Fruit fly (Drosophila melanogaster) whole organism, embryonic: Measurements from ENCODE around the gene hop.

Experiments used
- Ada2b ChIP-seq: fragments of 200-800 bp; sonication (Bioruptor generic); IDR thresholded peaks from 2 replicates; pipeline ENCODE4 v1.3.6; 2022; ENCODE audit warnings: missing biosample characterization, missing genetic modification characterization
- Atf-2 ChIP-seq: fragments of 200-800 bp; sonication (Bioruptor generic); optimal IDR thresholded peaks from 2 replicates; lab custom pipeline; 2016; ENCODE audit warnings: missing biosample characterization, missing genetic modification characterization
- Atf6 ChIP-seq: fragments of 200-800 bp; sonication (Bioruptor generic); IDR thresholded peaks from 2 replicates; pipeline ENCODE4 v1.3.6; 2022; ENCODE audit warnings: missing biosample characterization, missing genetic modification characterization
- Bgb ChIP-seq: fragments of 200-800 bp; sonication (Bioruptor generic); IDR thresholded peaks from 2 replicates; pipeline ENCODE4 v1.3.6; 2022; ENCODE audit warnings: missing biosample characterization, missing genetic modification characterization; ENCODE audit not compliant: partially characterized antibody
- CG10267 ChIP-seq: fragments of 200-800 bp; sonication (Bioruptor generic); optimal IDR thresholded peaks from 2 replicates; lab custom pipeline; 2018; ENCODE audit warnings: missing biosample characterization, mild to moderate bottlenecking, missing genetic modification characterization, moderate library complexity
- CG11247 ChIP-seq: fragments of 200-800 bp; sonication (Bioruptor generic); IDR thresholded peaks from 2 replicates; pipeline ENCODE4 v1.3.6; 2022; ENCODE audit warnings: missing biosample characterization, missing genetic modification characterization
- CG12299 ChIP-seq: fragments of 200-800 bp; sonication (Bioruptor generic); optimal IDR thresholded peaks from 2 replicates; lab custom pipeline; 2018; ENCODE audit warnings: missing biosample characterization, mild to moderate bottlenecking, missing genetic modification characterization
- CG13894 ChIP-seq: fragments of 200-800 bp; sonication (Bioruptor generic); optimal IDR thresholded peaks from 3 replicates; lab custom pipeline; 2018; ENCODE audit warnings: missing biosample characterization, mild to moderate bottlenecking, missing genetic modification characterization, moderate library complexity
- CG16779 ChIP-seq: fragments of 200-800 bp; sonication (Bioruptor generic); IDR thresholded peaks from 2 replicates; pipeline ENCODE4 v1.3.6; 2022; ENCODE audit warnings: missing biosample characterization, missing genetic modification characterization
- CG17359 ChIP-seq: fragments of 200-800 bp; sonication (Bioruptor generic); optimal IDR thresholded peaks from 3 replicates; lab custom pipeline; 2018; ENCODE audit warnings: missing biosample characterization, mild to moderate bottlenecking, missing genetic modification characterization, moderate library complexity
- CG1832 ChIP-seq: fragments of 200-800 bp; sonication (Bioruptor generic); optimal IDR thresholded peaks from 2 replicates; lab custom pipeline; 2017; ENCODE audit warnings: missing biosample characterization, mild to moderate bottlenecking, missing genetic modification characterization, inconsistent platforms
- CG2120 ChIP-seq: fragments of 200-800 bp; sonication (Bioruptor generic); optimal IDR thresholded peaks from 3 replicates; lab custom pipeline; 2016; ENCODE audit warnings: missing biosample characterization, missing genetic modification characterization
- CG2202 ChIP-seq: fragments of 200-800 bp; sonication (Bioruptor generic); optimal IDR thresholded peaks from 2 replicates; lab custom pipeline; 2018; ENCODE audit warnings: missing biosample characterization, mild to moderate bottlenecking, missing genetic modification characterization
- CG43689 ChIP-seq: fragments of 200-800 bp; sonication (Bioruptor generic); IDR thresholded peaks from 2 replicates; pipeline ENCODE4 v1.3.6; 2022; ENCODE audit warnings: missing biosample characterization, missing genetic modification characterization
- CG4707 ChIP-seq: fragments of 200-800 bp; sonication (Bioruptor generic); optimal IDR thresholded peaks from 2 replicates; lab custom pipeline; 2018; ENCODE audit warnings: missing biosample characterization, mild to moderate bottlenecking, missing genetic modification characterization, moderate library complexity
- CG4730 ChIP-seq: fragments of 200-800 bp; sonication (Bioruptor generic); IDR thresholded peaks from 2 replicates; pipeline ENCODE4 v1.3.6; 2022; ENCODE audit warnings: missing biosample characterization, missing genetic modification characterization
- CG6654 ChIP-seq: fragments of 200-800 bp; sonication (Bioruptor generic); optimal IDR thresholded peaks from 2 replicates; lab custom pipeline; 2017; ENCODE audit warnings: missing biosample characterization, mild to moderate bottlenecking, missing genetic modification characterization
- CG6813 ChIP-seq: fragments of 200-800 bp; sonication (Bioruptor generic); optimal IDR thresholded peaks from 2 replicates; lab custom pipeline; 2017; ENCODE audit warnings: missing biosample characterization, missing genetic modification characterization, mild to moderate bottlenecking, moderate library complexity, missing genetic modification reagents
- CG6854 ChIP-seq: fragments of 200-800 bp; sonication (Bioruptor generic); optimal IDR thresholded peaks from 3 replicates; lab custom pipeline; 2017; ENCODE audit warnings: missing biosample characterization, mild to moderate bottlenecking, missing genetic modification characterization
- CG7963 ChIP-seq: fragments of 200-800 bp; sonication (Bioruptor generic); IDR thresholded peaks from 3 replicates; pipeline ENCODE4 v1.3.6; 2022; ENCODE audit warnings: missing biosample characterization, missing genetic modification characterization; ENCODE audit not compliant: partially characterized antibody
- CG8388 ChIP-seq: fragments of 200-800 bp; sonication (Bioruptor generic); optimal IDR thresholded peaks from 2 replicates; lab custom pipeline; 2019; ENCODE audit warnings: missing biosample characterization, mild to moderate bottlenecking, missing genetic modification characterization, moderate library complexity
- CoRest ChIP-seq: fragments of 200-800 bp; sonication (Bioruptor generic); optimal IDR thresholded peaks from 3 replicates; lab custom pipeline; 2018; ENCODE audit warnings: missing biosample characterization, mild to moderate bottlenecking, missing genetic modification characterization, moderate library complexity
- D ChIP-seq, 2 experiments: fragments of 200-800 bp in 1 of 2; fragments of >200 bp in 1 of 2; sonication (Bioruptor generic) in 1 of 2; optimal IDR thresholded peaks; 2 replicates in 1 of 2; 3 replicates in 1 of 2; lab custom pipeline; 2017; ENCODE audit warnings: mild to moderate bottlenecking in 1 of 2, missing biosample characterization in 1 of 2, missing genetic modification characterization in 1 of 2, missing genetic modification reagents in 1 of 2
- Dad ChIP-seq: fragments of 200-800 bp; sonication (Bioruptor generic); optimal IDR thresholded peaks from 3 replicates; lab custom pipeline; 2016; ENCODE audit warnings: missing biosample characterization, missing genetic modification characterization
- Dbx ChIP-seq: fragments of 200-800 bp; sonication (Bioruptor generic); IDR thresholded peaks from 3 replicates; pipeline ENCODE4 v1.3.6; 2022; ENCODE audit warnings: missing biosample characterization, missing genetic modification characterization
- Eip74EF ChIP-seq, 2 experiments: fragments of 200-800 bp in 1 of 2; fragments of >200 bp in 1 of 2; sonication (Bioruptor generic) in 1 of 2; optimal IDR thresholded peaks; 2 replicates each; lab custom pipeline; 2017 to 2019; ENCODE audit warnings: missing biosample characterization in 2 of 2, missing genetic modification characterization in 2 of 2, mild to moderate bottlenecking in 1 of 2, moderate library complexity in 1 of 2
- GATAe ChIP-seq: fragments of 200-800 bp; sonication (Bioruptor generic); conservative IDR thresholded peaks from 2 replicates; pipeline ENCODE4 v1.3.6; 2022; ENCODE audit warnings: missing biosample characterization, missing genetic modification characterization
- Hmr ChIP-seq: fragments of 200-800 bp; sonication (Bioruptor generic); optimal IDR thresholded peaks from 3 replicates; lab custom pipeline; 2017; ENCODE audit warnings: mild to moderate bottlenecking, missing biosample characterization, missing genetic modification reagents, missing genetic modification characterization
- Hsf ChIP-seq: fragments of 200-800 bp; sonication (Bioruptor generic); optimal IDR thresholded peaks from 3 replicates; lab custom pipeline; 2016; ENCODE audit warnings: missing biosample characterization, missing genetic modification characterization
- Mad ChIP-seq: fragments of 200-800 bp; sonication (Bioruptor generic); optimal IDR thresholded peaks from 2 replicates; lab custom pipeline; 2016; ENCODE audit warnings: missing biosample characterization, missing genetic modification characterization
- Nf-YA ChIP-seq: fragments of 200-800 bp; sonication (Bioruptor generic); IDR thresholded peaks from 2 replicates; pipeline ENCODE4 v1.3.6; 2022; ENCODE audit warnings: missing biosample characterization, missing genetic modification characterization
- Opbp ChIP-seq: fragments of 200-800 bp; sonication (Bioruptor generic); IDR thresholded peaks from 3 replicates; pipeline ENCODE4 v1.3.6; 2022; ENCODE audit warnings: missing biosample characterization, missing genetic modification characterization; ENCODE audit not compliant: partially characterized antibody
- Taf1 ChIP-seq: fragments of 200-800 bp; sonication (Bioruptor generic); IDR thresholded peaks from 2 replicates; pipeline ENCODE4 v1.3.6; 2022; ENCODE audit warnings: missing biosample characterization, missing genetic modification characterization
- Vsx1 ChIP-seq: fragments of 200-800 bp; sonication (Bioruptor generic); optimal IDR thresholded peaks from 2 replicates; lab custom pipeline; 2017; ENCODE audit warnings: missing biosample characterization, mild to moderate bottlenecking, missing genetic modification characterization, missing genetic modification reagents
- Xrp1 ChIP-seq: fragments of 200-800 bp; sonication (Bioruptor generic); IDR thresholded peaks from 2 replicates; pipeline ENCODE4 v1.3.6; 2022; ENCODE audit warnings: missing biosample characterization, missing genetic modification characterization
- abd-A ChIP-seq: fragments of 200-800 bp; sonication (Bioruptor generic); optimal IDR thresholded peaks from 3 replicates; lab custom pipeline; 2019; ENCODE audit warnings: missing biosample characterization, mild to moderate bottlenecking, missing genetic modification characterization, moderate library complexity
- aop ChIP-seq: fragments of 200-800 bp; sonication (Bioruptor generic); IDR thresholded peaks from 2 replicates; pipeline ENCODE4 v1.3.6; 2022; ENCODE audit warnings: missing biosample characterization, missing genetic modification characterization
- ase ChIP-seq: fragments of 200-800 bp; sonication (Bioruptor generic); IDR thresholded peaks from 3 replicates; pipeline ENCODE4 v1.3.6; 2022; ENCODE audit warnings: missing biosample characterization, missing genetic modification characterization
- ash1 ChIP-seq: fragments of 200-800 bp; sonication (Bioruptor generic); optimal IDR thresholded peaks from 2 replicates; lab custom pipeline; 2018; ENCODE audit warnings: missing biosample characterization, mild to moderate bottlenecking, missing genetic modification characterization
- chm ChIP-seq: fragments of 200-800 bp; sonication (Bioruptor generic); IDR thresholded peaks from 2 replicates; pipeline ENCODE4 v1.3.6; 2022; ENCODE audit warnings: missing biosample characterization, missing genetic modification characterization
- gfzf ChIP-seq: fragments of 200-800 bp; sonication (Bioruptor generic); optimal IDR thresholded peaks from 2 replicates; lab custom pipeline; 2016; ENCODE audit warnings: missing biosample characterization, mild to moderate bottlenecking, missing genetic modification characterization, moderate library complexity
- grau ChIP-seq: fragments of 200-800 bp; optimal IDR thresholded peaks from 3 replicates; lab custom pipeline; 2019; ENCODE audit warnings: missing biosample characterization, mild to moderate bottlenecking, missing genetic modification characterization, moderate library complexity
- hkb ChIP-seq, 2 experiments: fragments of 200-800 bp in 1 of 2; fragments of >200 bp in 1 of 2; sonication (Bioruptor generic) in 1 of 2; IDR thresholded peaks in 1 of 2; optimal IDR thresholded peaks in 1 of 2; 2 replicates each; pipeline versions ENCODE4 v1.3.6 to Lab custom; 2017 to 2022; ENCODE audit warnings: missing biosample characterization in 1 of 2, missing genetic modification characterization in 1 of 2
- nom ChIP-seq: fragments of 200-800 bp; sonication (Bioruptor generic); optimal IDR thresholded peaks from 2 replicates; lab custom pipeline; 2017; ENCODE audit warnings: missing biosample characterization, missing genetic modification characterization, mild to moderate bottlenecking, moderate library complexity, missing genetic modification reagents
- org-1 ChIP-seq: fragments of 200-800 bp; sonication (Bioruptor generic); optimal IDR thresholded peaks from 2 replicates; lab custom pipeline; 2017; ENCODE audit warnings: missing biosample characterization, missing genetic modification characterization
- peb ChIP-seq: fragments of 200-800 bp; sonication (Bioruptor generic); IDR thresholded peaks from 2 replicates; pipeline ENCODE4 v1.3.6; 2022; ENCODE audit warnings: missing biosample characterization, missing genetic modification characterization
- repo ChIP-seq: fragments of 200-800 bp; sonication (Bioruptor generic); optimal IDR thresholded peaks from 2 replicates; lab custom pipeline; 2016; ENCODE audit warnings: missing biosample characterization, missing genetic modification characterization
- ro ChIP-seq: fragments of 200-800 bp; sonication (Bioruptor generic); IDR thresholded peaks from 2 replicates; pipeline ENCODE4 v1.3.6; 2022; ENCODE audit warnings: missing biosample characterization, missing genetic modification characterization
- sens-2 ChIP-seq: fragments of 200-800 bp; sonication (Bioruptor generic); IDR thresholded peaks from 2 replicates; pipeline ENCODE4 v1.3.6; 2022; ENCODE audit warnings: missing biosample characterization, missing genetic modification characterization

The hop gene

DNA sequence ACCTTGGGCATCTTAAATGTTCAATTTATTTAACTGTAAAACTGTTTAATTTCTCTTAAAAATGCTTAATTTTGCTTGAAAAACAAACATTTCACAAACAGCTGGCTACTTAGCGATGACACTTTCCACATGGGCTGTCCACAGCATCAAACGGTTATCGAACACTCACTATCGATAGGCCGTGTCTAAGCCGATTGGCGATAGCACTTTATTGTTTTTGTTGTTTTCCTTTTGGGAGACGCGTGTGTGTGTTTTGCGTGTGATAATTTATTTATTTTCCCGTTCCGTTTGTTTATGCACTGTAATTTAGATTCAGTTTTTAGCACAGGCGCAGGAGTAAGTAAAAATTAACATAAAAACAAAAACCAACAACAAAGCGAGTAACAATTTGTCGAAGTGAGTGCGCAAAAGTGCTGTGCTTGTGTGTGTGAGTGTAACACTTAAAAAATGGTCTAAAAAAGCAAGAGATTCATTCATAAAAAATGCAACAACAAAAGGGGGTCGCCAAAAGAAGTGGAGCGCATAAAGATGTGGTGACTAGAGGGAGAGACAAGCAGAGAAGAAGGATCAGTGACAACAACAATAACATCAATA lies 42.6 kb downstream of the hop start, which contains the start of gene Gapvd1 (continued):
- TF ChIP-seq sens-2 (no peak), aop (no peak), ash1 (no peak), CG8388 (GFP tag; lab: Kevin White, UChicago) (no peak), CG6813 (GFP tag; lab: Kevin White, UChicago) (no peak), gfzf (GFP tag; lab: Kevin White, UChicago) (peak; percentile 22), CG1832 (GFP tag; lab: Kevin White, UChicago) (no peak), peb (GFP tag; lab: Robert Waterston, UW) (no peak), grau (tag; lab: Kevin White, UChicago) (peak; percentile 9), Taf1 (GFP tag; lab: Robert Waterston, UW) (no peak), CG4730 (GFP tag; lab: Robert Waterston, UW) (no peak), CG16779 (GFP tag; lab: Robert Waterston, UW) (no peak), CG43689 (no peak), Dbx (GFP tag; lab: Robert Waterston, UW) (no peak), CG4707 (GFP tag; lab: Kevin White, UChicago) (no peak), ase (GFP tag; lab: Robert Waterston, UW) (no peak), Nf-YA (GFP tag; lab: Robert Waterston, UW) (no peak), Opbp (GFP tag; lab: Robert Waterston, UW) (peak; percentile 89), org-1 (GFP tag; lab: Kevin White, UChicago) (no peak), Atf6 (GFP tag; lab: Robert Waterston, UW) (no peak), CG11247 (no peak), CG6854 (no peak), repo (GFP tag; lab: Kevin White, UChicago) (no peak), Bgb (GFP tag; lab: Robert Waterston, UW) (peak; percentile 89), CG6654 (no peak), hkb (optimal IDR thresholded peaks at IDR 0.05; lab: Kevin White, UChicago) (no peak), hkb (GFP tag; IDR thresholded peaks at IDR 0.05; lab: Robert Waterston, UW) (no peak), CG13894 (tag; lab: Kevin White, UChicago) (peak; percentile 4), Dad (no peak), Atf-2 (no peak), Mad (GFP tag; lab: Kevin White, UChicago) (no peak), Vsx1 (GFP tag; lab: Kevin White, UChicago) (no peak), Ada2b (GFP tag; lab: Robert Waterston, UW) (0 out of 2 replicates have a peak, but pooled peaks have one; percentile 11), CG2120 (GFP tag; lab: Kevin White, UChicago) (peak; percentile 49), CoRest (tag; lab: Kevin White, UChicago) (no peak), Hmr (peak; percentile 6), nom (GFP tag; lab: Kevin White, UChicago) (no peak), GATAe (GFP tag; lab: Robert Waterston, UW) (no peak), abd-A (tag; lab: Kevin White, UChicago) (peak; percentile 8), Eip74EF (GFP tag; optimal IDR thresholded peaks at IDR 0.05; lab: Kevin White, UChicago) (no peak), Xrp1 (GFP tag; lab: Robert Waterston, UW) (no peak), D (optimal IDR thresholded peaks at IDR 0.05; lab: Kevin White, UChicago) (no peak), D (GFP tag; optimal IDR thresholded peaks at IDR 0.05; lab: Kevin White, UChicago) (no peak), Hsf (GFP tag; lab: Kevin White, UChicago) (no peak), CG10267 (tag; lab: Kevin White, UChicago) (peak; percentile 37), CG2202 (tag; lab: Kevin White, UChicago) (no peak), CG12299 (tag; lab: Kevin White, UChicago) (peak; percentile 41), ro (GFP tag; lab: Robert Waterston, UW) (no peak), CG7963 (GFP tag; lab: Robert Waterston, UW) (peak; percentile 86), chm (no peak), CG17359 (tag; lab: Kevin White, UChicago) (no peak)
